Fruit fly (Drosophila melanogaster): Measurements from ENCODE around the gene AP-2mu.

- TF ChIP-seq CTCF (optimal IDR thresholded peaks at IDR 0.05) (peak in 1 of 2 experiments; percentile 41), CG8478 (optimal IDR thresholded peaks at IDR 0.05) (no peak)
Observed at dm6 chr3R:22487037-22487492, 24.8 kb downstream of the AP-2mu start, which contains the start of gene Pfdn5.
